Worm (Caenorhabditis elegans) whole organism, L3 larva: Measurements from ENCODE around the gene F25E2.3.

Source experiments
- daf-12 ChIP-seq: fragments of 150-350 bp; optimal IDR thresholded peaks from 2 replicates; lab custom pipeline; 2014; ENCODE audit warnings: missing biosample characterization, missing genetic modification reagents, missing genetic modification characterization
- lsy-12 ChIP-seq: sonication (generic microtip); optimal IDR thresholded peaks from 2 replicates; lab custom pipeline; 2016; ENCODE audit warnings: mild to moderate bottlenecking, missing genetic modification characterization, missing compliant biosample characterization
- skn-1 ChIP-seq: fragments of 150-350 bp; optimal IDR thresholded peaks from 2 replicates; lab custom pipeline; 2014; ENCODE audit warnings: missing biosample characterization, missing genetic modification characterization

- TF ChIP-seq lsy-12 (tag; lab: Kevin White, UChicago) (no peak), skn-1 (tag; lab: Kevin White, UChicago) (no peak), daf-12 (tag; lab: Kevin White, UChicago) (no peak)
These were observed 31.7 kb upstream of the F25E2.3 start for ce11 chrX:844649-845048.
